Worm (Caenorhabditis elegans) whole organism, early embryonic: ENCODE results near the gene cdc-25.4.

Experiments
- B0310.2 ChIP-seq: sonication (generic microtip); optimal IDR thresholded peaks from 2 replicates; lab custom pipeline; 2016; ENCODE audit warnings: mild to moderate bottlenecking, missing genetic modification characterization, missing compliant biosample characterization
- F13C5.2 ChIP-seq: sonication (generic microtip); optimal IDR thresholded peaks from 2 replicates; lab custom pipeline; 2017; ENCODE audit warnings: mild to moderate bottlenecking, missing genetic modification characterization, inconsistent platforms, missing compliant biosample characterization
- aly-1 ChIP-seq: sonication (generic microtip); optimal IDR thresholded peaks from 2 replicates; lab custom pipeline; 2016; ENCODE audit warnings: missing genetic modification characterization, missing compliant biosample characterization
- ama-1 ChIP-seq: fragments of 150-350 bp; optimal IDR thresholded peaks from 2 replicates; lab custom pipeline; 2014
- ceh-13 ChIP-seq: fragments of 200-800 bp; sonication (Bioruptor generic); optimal IDR thresholded peaks from 2 replicates; lab custom pipeline; 2018; ENCODE audit warnings: mild to moderate bottlenecking, missing genetic modification characterization, missing compliant biosample characterization
- ceh-36 ChIP-seq: sonication (generic microtip); optimal IDR thresholded peaks from 2 replicates; lab custom pipeline; 2016; ENCODE audit warnings: missing genetic modification characterization, inconsistent platforms, missing compliant biosample characterization
- ets-7 ChIP-seq: sonication (generic microtip); optimal IDR thresholded peaks from 2 replicates; lab custom pipeline; 2016; ENCODE audit warnings: missing genotype, missing genetic modification characterization, missing compliant biosample characterization
- flt-1 ChIP-seq: fragments of 200-800 bp; sonication (Bioruptor generic); IDR thresholded peaks from 2 replicates; pipeline ENCODE4 v1.3.6; 2022; ENCODE audit warnings: missing genetic modification characterization, missing compliant biosample characterization
- hmg-4 ChIP-seq: fragments of 200-800 bp; sonication (Bioruptor generic); optimal IDR thresholded peaks from 2 replicates; lab custom pipeline; 2018; ENCODE audit warnings: mild to moderate bottlenecking, missing genetic modification characterization, missing compliant biosample characterization
- pes-1 ChIP-seq: fragments of 200-800 bp; sonication (Bioruptor generic); IDR thresholded peaks from 2 replicates; pipeline ENCODE4 v1.3.6; 2022; ENCODE audit warnings: missing genetic modification reagents, missing genetic modification characterization, missing compliant biosample characterization
- sea-1 ChIP-seq: fragments of 200-800 bp; sonication (Bioruptor generic); conservative IDR thresholded peaks from 2 replicates; pipeline ENCODE4 v1.3.6; 2022; ENCODE audit warnings: missing genetic modification characterization, missing compliant biosample characterization
- tbx-37 ChIP-seq: fragments of 200-800 bp; sonication (Bioruptor generic); conservative IDR thresholded peaks from 2 replicates; pipeline ENCODE4 v1.3.6; 2022; ENCODE audit warnings: missing genetic modification reagents, missing genetic modification characterization, missing compliant biosample characterization
- tra-4 ChIP-seq: sonication (generic microtip); optimal IDR thresholded peaks from 2 replicates; lab custom pipeline; 2017; ENCODE audit warnings: missing genetic modification characterization, missing compliant biosample characterization

- TF ChIP-seq B0310.2 (tag; lab: Kevin White, UChicago) (no peak), ceh-13 (GFP tag; lab: Kevin White, UChicago) (no peak), hmg-4 (GFP tag; lab: Kevin White, UChicago) (no peak), ama-1 (no peak), ets-7 (tag; lab: Kevin White, UChicago) (no peak), flt-1 (GFP tag; lab: Robert Waterston, UW) (no peak), sea-1 (GFP tag; lab: Robert Waterston, UW) (no peak), F13C5.2 (no peak), ceh-36 (no peak), aly-1 (tag; lab: Kevin White, UChicago) (no peak), tbx-37 (GFP tag; lab: Robert Waterston, UW) (no peak), tra-4 (tag; lab: Kevin White, UChicago) (no peak), pes-1 (GFP tag; lab: Robert Waterston, UW) (no peak)
These were observed 7.9 kb upstream of the cdc-25.4 start, which contains the start of gene R05H5.3 for ce11 chrII:10197091-10197675.
